Fruit fly (Drosophila melanogaster) whole organism: ENCODE measurements around the gene CG31998.

Experiments
- CG8478 ChIP-seq: fragments of >200 bp; optimal IDR thresholded peaks from 2 replicates; lab custom pipeline; 2018; ENCODE audit warnings: inconsistent platforms
- Dll ChIP-seq: fragments of >200 bp; optimal IDR thresholded peaks from 2 replicates; lab custom pipeline; 2017
- pan ChIP-seq: fragments of >200 bp; optimal IDR thresholded peaks from 2 replicates; lab custom pipeline; 2017
- psq ChIP-seq: fragments of >200 bp; optimal IDR thresholded peaks from 2 replicates; lab custom pipeline; 2017

- TF ChIP-seq Dll (lab: Kevin White, UChicago) (no peak), CG8478 (lab: Kevin White, UChicago) (no peak), psq (lab: Kevin White, UChicago) (no peak), pan (no peak)
Measured at dm6 chr4:231185-231584, 25.4 kb upstream of the CG31998 start.
